Fruit fly (Drosophila melanogaster) S2 (cell line): Measurements from ENCODE around the gene cDIP.

Experiments used
- CG8478 ChIP-seq: fragments of >200 bp; optimal IDR thresholded peaks from 2 replicates; lab custom pipeline; 2018
- CTCF ChIP-seq, 2 experiments: fragments of >200 bp; optimal IDR thresholded peaks; 2 replicates each; lab custom pipeline; 2018

The cDIP gene

DNA sequence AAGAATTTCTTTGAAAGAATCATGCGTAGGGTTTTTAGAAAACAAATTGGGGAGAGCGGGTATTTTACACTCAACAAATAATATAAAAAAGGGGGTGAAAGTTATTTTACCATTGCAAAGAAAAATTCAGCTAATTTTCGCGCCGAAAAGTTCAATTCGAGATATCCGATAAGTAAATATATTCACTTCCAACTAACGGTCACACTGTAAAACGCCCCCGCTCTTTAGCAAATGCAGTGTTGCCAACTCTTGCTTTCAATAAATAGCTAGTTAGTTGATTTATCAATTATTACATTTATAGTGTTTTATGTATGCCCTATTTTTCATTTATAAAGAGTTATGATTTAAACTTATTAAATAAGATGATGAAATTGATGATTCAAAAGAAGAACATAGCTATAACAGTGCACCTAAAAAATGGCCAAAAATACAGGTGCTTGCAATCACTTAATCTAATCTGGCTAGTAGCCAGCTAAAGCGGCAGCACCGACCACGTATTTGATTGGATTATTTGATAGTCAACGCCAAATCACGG is 22.6 kb downstream of the cDIP start, which contains the start of gene meigo:
meigo (plus strand) TSS at position 51 of the 535 bp plus-strand sequence.
- TF ChIP-seq CG8478 (no peak), CTCF (optimal IDR thresholded peaks at IDR 0.05; lab: Kevin White, UChicago) (no peak)

DNA sequence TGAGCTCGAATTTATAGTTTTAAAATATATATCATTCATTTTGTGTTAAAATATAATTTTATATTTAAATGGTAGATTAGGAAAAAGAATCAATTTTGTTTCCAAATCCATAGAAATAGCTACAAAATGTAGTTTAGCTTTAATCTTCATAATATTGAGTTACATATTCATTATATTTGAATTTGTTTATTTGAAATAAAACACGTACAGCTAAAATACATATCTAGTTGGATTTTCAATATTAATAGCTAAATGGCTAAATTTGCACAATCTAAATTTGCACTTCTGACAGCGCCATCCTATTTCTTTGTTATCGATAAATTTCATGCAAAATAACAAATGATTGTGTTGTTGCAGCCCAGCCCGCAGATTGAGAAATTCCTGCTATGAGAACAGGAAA is 26.9 kb downstream of the cDIP start, which contains the start of gene Usp8:
Usp8 (plus strand) TSS at position 312 of the 400 bp plus-strand sequence.
- no peak for TF ChIP-seq CTCF (optimal IDR thresholded peaks at IDR 0.05; lab: Kevin White, UChicago)
- TF ChIP-seq CG8478: no peak

DNA sequence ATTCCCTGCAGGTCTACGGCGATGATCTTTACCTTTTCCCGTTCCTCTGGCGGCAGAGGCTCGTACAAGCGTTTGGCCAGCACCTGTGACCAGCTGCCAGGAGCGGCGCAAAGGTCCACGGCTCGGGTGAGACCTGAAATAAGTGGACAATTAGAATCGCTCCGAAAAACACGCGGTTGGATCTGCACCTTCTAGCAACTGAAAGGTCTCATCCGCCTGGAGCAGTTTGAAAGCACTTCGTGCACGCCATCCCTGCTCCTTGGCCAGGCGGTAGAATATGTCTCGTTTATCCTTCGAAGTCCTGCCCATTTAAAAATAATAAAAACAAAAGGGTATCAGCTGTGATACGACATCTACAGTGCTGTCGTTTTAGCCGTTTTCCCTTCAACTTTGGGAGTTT is 27.4 kb downstream of the cDIP start, which contains the start of gene Trm7-34:
Trm7-34 (minus strand) TSS at position 365 of the 400 bp plus-strand sequence.
- no peak for TF ChIP-seq CG8478
- no peak for TF ChIP-seq CTCF (optimal IDR thresholded peaks at IDR 0.05; lab: Kevin White, UChicago)

DNA sequence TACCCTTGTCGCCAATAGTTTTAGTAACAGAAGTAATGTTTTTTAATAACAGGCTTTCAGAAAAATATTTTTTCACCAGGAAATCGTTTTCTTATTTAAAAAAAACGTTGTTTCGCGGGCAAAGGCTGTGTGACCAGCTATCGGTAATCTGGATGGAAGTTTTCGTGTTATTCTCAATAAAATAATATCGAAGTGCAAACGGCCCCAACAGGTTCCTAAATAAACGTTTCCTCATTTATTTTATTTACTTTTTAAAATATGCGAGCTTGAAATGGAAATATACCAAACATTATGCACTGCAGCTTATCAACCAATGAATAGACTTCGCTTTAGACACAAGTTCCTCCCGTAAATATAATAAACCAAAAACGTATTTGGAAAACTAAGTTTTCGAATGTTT is 30.8 kb downstream of the cDIP start, which contains the start of gene Ice2:
Ice2 (plus strand) TSS at position 167 of the 400 bp plus-strand sequence.
- TF ChIP-seq CG8478: no peak
- TF ChIP-seq CTCF (optimal IDR thresholded peaks at IDR 0.05; lab: Kevin White, UChicago): no peak

DNA sequence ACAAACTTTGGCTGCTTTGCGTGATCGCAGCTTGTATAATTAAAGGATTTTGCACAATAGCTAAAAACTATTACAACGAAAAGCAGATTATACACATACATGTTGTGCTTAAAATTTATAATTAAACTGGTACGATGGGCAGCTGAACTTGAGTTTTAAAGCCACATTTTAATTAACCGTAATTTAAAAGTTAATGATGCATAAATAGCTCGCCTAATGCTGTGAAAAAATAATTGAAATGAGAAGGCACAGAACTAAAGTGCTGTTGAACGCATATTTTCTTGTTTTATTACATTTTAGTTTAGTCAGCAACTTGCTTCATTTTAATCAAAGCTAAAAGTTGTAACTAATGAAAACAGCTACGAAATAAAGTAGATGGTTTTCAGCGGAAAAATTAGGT is 31.3 kb downstream of the cDIP start, which contains the start of gene Obp93a:
Obp93a (minus strand) TSS at position 101 of the 400 bp plus-strand sequence.
- TF ChIP-seq CTCF (optimal IDR thresholded peaks at IDR 0.05; lab: Kevin White, UChicago) (no peak), CG8478 (no peak)

DNA sequence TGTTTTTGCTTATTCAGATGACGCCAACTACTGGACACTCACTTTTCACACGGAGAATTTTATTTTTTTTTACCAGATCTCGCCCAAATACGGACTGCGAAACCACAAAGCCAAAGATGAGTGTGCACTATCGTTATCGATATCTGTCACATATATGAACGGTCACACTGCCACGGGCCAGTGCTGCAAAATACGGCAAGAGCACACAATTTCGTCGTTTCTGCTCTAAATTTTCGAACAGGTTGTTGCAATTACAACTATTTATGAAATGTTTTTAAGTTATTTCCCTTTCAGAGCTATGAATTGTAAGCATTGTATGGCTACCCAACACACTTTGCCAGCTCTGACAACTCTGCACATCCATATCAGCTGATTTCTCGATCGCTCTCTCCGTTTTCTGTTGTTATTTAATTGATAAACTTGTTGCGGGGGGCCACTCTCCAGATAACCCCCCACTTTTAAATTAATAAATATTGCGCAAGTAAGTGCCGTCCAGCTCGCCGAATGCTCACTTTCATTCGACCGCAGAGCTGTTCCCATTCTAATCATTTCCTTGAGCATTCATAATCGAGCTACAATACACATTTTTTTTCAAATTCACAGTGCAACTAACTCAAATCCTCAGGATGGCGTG is 33.4 kb downstream of the cDIP start, which contains the start of the genes slmb and CG5793:
slmb (minus strand) TSS at position 134 of the 634 bp plus-strand sequence.
CG5793 (plus strand) TSS at position 222 of the 634 bp plus-strand sequence.
- no peak for TF ChIP-seq CG8478
- peak in 1 of 2 experiments; percentile 7 for TF ChIP-seq CTCF (optimal IDR thresholded peaks at IDR 0.05; lab: Kevin White, UChicago)

DNA sequence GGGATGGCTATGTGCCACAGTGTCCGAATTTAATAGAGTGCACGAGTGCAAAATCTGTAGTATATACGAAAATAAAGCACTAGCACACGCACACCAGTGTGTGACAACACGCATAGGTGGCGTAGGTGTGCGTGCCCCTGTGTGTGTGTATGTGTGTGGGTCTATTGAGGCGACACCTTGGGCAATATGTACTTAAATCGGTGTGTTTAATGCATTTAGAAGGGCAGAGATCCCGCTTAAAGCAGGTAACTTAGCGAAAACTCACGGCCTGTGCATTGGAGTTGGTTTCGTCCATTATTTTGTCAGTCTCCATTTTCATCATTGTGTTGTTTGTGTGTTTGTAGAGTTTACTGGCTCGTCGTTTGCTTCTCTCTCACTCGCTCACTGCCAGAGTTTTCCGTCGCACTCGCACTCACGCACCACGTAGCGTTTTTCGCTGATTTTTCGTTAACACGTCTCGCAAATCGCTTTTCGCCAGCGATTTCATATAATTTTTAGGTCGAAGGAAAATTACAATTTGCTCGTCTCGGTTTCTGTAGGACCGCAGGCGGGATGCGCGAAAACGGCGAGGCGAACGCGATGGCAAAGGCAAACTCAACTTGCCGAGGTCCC is 34.1 kb downstream of the cDIP start:
- TF ChIP-seq CTCF (optimal IDR thresholded peaks at IDR 0.05; lab: Kevin White, UChicago) (peak in 1 of 2 experiments; percentile 37), CG8478 (no peak)

DNA sequence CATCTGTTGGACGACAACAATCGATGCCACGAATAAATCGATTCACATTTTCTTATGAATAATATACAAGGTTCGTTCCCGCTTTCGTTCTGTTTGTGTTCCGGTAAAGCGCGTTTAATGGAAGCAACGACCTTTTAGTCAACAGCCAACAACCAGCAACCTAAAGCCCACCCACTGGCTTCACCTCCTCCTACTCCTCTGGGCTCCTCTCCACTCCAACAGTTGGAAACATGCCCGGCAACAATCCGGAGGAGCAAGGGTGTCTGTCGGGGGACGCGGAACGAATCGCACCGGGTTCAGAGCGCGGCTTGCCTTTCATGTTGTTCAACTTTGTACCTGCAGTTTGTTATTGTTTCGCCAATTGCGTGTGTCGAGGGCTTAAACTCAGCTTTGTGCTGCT is 36.7 kb downstream of the cDIP start:
- TF ChIP-seq CG8478 (no peak), CTCF (optimal IDR thresholded peaks at IDR 0.05; lab: Kevin White, UChicago) (no peak)

DNA sequence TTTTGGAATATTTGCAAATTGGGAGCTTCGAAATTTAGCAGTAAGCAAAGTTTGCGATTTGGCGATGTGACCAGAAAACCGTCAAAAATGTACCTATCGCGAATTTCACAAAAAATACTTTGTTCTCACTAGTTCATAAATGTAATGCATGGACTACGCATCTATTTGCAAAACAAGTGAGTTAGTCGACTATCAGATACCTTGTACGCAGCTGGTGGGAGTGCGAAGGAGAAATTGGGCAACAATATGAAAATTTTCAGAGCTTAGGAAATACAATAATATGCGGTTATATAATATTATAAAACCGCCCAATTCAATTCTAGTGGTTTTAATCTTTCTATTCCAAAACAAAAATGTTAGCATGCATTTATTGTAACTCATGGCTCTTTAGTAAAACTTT is 42.1 kb downstream of the cDIP start, which contains the start of gene Bdbt:
Bdbt (minus strand) TSS at position 73 of the 400 bp plus-strand sequence.
- no peak for TF ChIP-seq CTCF (optimal IDR thresholded peaks at IDR 0.05; lab: Kevin White, UChicago)
- no peak for TF ChIP-seq CG8478

DNA sequence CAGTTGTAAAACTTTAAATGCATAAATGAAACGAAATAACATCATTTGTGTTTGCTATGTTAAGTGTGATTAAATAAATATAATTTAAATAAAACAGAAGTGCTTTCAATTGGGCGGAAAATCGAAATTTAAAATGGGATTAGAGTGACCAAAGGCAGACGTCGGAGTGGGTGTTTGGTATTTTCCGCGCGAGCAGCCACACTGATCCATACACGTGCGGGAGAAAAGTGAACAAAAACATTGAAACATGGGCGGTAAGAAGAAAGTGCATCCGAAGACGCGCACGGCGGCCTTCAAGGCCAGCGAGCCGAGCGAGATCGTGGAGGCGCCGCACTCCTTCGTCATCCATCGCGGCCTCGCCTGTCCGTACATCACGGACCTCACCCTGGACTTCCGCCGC is 44.8 kb downstream of the cDIP start, which contains the start of gene ppan:
ppan (plus strand) TSS at position 198 of the 400 bp plus-strand sequence.
- TF ChIP-seq CTCF (optimal IDR thresholded peaks at IDR 0.05; lab: Kevin White, UChicago) (no peak), CG8478 (no peak)

DNA sequence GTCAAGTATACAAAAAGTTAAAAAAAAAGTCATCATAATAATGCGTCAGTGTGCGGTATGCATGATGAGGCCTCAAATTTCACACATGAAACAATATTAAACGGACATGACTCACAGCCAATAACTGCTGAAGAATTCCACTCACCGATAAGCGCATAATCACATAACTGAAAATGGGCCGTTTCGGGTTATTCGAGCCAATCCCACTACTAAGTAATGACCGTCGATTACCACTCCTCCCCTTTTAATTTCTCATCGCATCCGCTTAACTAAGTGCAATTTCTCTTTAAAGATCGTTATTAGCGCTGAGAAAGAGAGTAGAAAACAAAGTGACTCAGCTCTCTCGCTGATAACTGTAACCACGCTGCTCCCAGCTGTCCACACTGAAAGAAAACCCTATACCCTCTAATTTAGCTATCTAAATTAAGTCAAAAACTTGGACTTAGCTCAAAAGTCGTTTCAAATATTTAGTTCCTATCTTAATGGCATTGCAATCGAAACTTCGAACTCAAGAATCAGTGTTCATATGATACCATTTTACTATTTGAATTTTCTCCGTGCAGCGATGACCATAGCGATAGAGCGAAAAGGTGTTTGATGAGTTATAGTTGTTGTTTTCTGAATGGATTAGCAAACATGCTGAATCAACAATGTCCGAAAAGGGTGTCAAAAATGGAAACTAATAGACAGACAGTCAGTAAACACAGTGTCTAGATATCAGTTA is 48.0 kb downstream of the cDIP start:
- no peak for TF ChIP-seq CTCF (optimal IDR thresholded peaks at IDR 0.05; lab: Kevin White, UChicago)
- TF ChIP-seq CG8478: no peak

DNA sequence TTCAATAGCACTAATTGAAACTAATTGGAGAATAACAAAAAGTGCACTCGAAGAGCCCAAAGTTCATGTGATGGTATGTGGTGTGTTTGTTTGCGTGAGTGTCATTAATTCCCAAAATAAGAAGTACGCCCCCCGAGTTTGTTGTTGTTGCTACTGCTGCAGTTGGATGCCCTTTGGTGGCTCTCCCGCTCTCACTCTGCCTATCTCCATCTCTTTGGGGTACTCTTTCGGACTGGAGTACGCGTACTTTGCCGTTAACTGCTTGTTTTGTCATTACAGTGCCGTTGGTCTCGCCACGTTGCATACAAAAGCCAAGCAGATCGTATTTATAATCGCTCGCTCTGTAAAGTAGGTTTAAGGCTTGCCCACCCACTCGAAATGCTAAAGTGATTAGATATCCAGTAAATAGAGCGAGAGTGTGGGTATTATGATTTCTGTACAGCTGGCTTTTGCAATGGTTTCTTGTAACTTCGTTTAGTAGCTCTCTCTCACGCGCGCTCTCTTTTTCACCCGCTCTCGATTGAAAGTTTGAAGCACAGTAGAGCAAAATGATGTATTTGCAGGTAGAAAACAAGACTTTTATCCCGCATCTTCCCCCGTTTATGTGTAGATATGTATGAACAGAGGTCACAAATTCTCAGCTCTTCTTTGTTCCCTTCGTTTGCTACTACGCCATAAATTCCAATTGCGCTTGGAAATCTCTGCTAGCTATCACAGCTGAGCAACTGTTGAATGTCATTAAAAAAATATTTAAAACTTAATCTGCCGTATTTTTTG is 48.7 kb downstream of the cDIP start:
- TF ChIP-seq CTCF (optimal IDR thresholded peaks at IDR 0.05; lab: Kevin White, UChicago) (no peak), CG8478 (no peak)

DNA sequence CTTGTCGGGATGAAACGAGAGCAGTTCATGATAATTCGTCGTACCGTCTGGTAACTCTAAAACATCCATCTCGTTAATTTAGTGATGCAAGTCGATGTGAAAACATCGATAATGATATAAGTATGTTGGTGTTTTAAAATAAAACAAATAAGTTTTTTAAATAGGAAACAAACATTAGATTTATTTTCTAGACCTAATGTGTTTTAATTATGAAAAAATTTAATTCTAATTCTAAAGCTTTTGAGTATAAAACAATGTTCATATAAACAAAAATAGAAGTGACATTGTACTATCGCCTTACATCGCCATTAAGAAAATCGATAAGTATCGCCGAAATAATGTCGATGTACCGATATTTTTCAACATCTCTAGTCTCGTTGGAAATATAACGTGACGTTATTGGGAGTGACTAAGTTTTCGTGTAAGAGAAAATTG is 49.8 kb downstream of the cDIP start, which contains the start of gene Rab11:
Rab11 (plus strand) TSS at position 363 of the 435 bp plus-strand sequence.
- TF ChIP-seq CTCF (optimal IDR thresholded peaks at IDR 0.05; lab: Kevin White, UChicago): no peak
- TF ChIP-seq CG8478: no peak

DNA sequence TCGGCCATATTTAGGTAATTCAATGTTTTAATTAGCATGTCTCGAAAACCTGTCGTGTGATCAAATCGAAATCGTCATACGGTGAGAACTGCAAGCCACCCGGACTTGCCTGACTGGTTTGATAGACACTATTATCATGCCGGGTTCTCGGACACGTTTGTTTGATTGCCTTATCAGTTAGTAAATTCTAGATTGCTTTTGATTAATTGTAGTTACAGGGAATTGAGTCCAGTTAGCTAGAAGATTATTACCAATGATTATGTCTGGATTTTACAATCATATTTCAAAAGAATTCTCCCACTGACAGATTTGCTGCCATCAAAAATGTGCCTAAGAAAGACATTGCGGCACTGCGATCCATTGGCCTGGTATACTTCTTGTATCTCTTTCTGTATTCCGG is 51.2 kb downstream of the cDIP start:
- TF ChIP-seq CG8478 (no peak), CTCF (optimal IDR thresholded peaks at IDR 0.05; lab: Kevin White, UChicago) (no peak)
